Worm (Caenorhabditis elegans): ENCODE measurements around the gene hpo-9.

ce11 chrV:7255095-7255494 is 18.2 kb upstream of the hpo-9 start, which contains the start of gene C05C8.8:
- TF ChIP-seq hmg-4 (GFP tag; optimal IDR thresholded peaks at IDR 0.05) (no peak), ama-1 (optimal IDR thresholded peaks at IDR 0.05) (no peak), flt-1 (GFP tag; IDR thresholded peaks at IDR 0.05) (no peak), tbx-11 (GFP tag; IDR thresholded peaks at IDR 0.05) (no peak), F13C5.2 (tag; optimal IDR thresholded peaks at IDR 0.05) (no peak), hmbx-1 (tag; optimal IDR thresholded peaks at IDR 0.05) (no peak), B0310.2 (tag; optimal IDR thresholded peaks at IDR 0.05) (no peak), hnd-1 (tag; optimal IDR thresholded peaks at IDR 0.05) (no peak), tbx-37 (GFP tag; conservative IDR thresholded peaks at IDR 0.05) (no peak)
